Fruit fly (Drosophila melanogaster): ENCODE data around the gene CG7378.

CG7378 gene

DNA sequence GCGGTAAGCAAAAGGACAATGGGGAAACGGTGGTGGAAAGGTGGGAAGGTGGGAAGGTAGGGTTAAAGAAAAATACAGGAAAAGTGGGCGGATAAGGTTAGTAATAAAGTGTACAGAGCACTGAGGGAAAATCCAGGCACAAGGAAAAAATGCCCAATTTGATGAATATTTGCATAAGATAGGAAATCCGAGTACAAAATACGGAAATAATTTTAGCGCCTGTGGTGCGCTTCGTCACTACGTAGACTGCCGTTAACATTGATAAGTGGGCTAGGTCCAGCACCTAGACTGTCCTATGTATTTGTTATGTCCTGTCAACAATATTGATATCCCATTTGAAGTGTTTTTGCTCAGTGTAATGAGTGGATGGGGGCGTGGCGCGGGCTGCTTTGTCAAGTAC is 748 bp downstream of the CG7378 start:
- no peak for TF ChIP-seq noc (tag; optimal IDR thresholded peaks at IDR 0.05)

DNA sequence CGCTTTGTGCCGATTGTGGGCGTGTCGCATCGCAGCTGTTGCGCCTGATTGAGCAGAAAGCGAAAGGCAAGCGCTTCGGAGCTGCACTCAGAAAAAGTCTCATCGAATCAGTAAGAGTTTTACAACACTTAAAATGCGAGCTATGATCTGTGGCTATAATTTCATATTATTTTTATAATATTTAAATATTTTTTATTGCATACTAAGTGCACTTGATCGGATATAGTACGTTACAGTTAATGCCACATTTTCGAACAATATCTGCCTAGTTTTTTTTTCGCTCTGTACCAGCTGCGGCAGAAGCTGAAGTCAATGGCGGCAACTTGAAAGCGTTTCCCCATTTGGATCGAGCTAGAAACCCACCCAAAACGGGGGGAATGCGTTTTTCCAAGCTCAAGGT is 2.6 kb downstream of the CG7378 start:
- TF ChIP-seq noc (tag; optimal IDR thresholded peaks at IDR 0.05) = no peak

DNA sequence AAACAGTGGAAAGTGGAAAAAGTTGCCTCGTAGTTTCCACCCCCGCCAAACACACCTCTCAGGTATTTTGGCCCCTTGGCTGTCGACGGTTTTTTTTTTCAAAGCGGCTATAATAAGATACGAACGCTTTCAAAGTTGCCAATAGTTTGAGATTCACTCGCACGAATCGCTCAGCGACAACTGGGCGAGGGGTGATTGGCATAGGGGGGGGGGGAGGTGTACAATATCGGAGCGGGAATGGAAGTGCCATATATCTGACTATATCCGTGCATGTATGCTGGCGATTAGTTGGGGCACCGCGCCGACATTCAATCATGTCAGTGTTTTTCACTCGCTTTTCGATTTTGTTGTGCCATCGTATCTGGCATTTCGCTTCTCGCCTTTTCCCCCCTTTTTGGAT is 4.9 kb downstream of the CG7378 start:
- no peak for TF ChIP-seq noc (tag; optimal IDR thresholded peaks at IDR 0.05)

DNA sequence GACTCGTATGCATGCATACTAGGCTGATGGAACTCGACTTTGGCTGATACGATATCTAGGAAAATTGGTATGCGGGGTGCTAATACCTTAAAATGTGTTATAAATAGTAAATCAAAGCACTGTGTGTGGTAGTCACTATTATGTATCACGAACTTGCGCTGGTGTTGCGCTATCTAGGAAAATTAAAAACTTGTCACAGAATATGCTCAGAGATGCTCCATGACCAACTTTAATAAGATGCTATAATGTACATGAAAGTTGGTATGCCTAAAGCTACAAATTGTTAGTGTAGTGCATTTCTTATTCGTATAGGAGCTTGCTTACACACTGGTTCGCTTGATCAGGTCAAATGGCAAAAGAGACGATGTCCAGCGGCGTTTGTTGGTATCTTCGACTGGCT is 10.6 kb downstream of the CG7378 start:
- TF ChIP-seq noc (tag; optimal IDR thresholded peaks at IDR 0.05) = no peak

DNA sequence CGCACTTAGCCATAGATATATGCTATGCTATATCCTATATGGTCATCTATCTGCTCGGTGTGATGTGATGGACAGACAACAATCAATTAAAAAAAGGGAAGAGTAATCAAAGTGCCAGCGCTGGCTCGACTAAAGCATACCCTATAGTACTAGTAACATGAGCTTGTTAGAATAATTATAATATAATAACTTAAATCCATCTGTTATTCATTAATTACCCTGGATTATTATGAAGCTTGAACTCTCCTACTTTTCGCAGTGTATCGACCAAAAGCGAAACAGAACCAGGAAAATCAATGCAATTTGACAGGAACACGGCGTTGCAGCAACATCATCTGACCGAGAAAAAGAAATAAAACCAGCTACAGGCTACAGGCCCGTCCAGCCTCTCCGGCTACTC is 13.1 kb downstream of the CG7378 start:
- no peak for TF ChIP-seq noc (tag; optimal IDR thresholded peaks at IDR 0.05)

DNA sequence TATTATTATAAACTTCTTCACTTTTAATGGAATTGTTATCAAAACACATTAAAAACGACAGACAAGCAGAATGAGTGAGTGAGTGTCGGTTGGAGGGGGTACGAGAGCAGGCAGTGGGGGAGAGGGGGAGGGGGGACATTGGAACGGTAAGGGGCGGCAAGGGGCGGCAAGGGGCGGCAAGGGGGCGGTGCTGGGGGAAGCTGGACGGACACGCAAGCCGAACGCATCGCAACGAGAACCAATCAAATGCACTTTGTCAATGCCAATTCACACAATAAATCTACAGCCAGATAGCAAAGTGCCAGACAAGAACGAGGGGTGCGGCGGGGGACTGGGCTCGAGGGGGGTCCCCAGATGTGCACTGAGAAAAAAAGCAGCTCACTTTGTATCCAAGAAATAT is 13.6 kb downstream of the CG7378 start:
- TF ChIP-seq noc (tag; optimal IDR thresholded peaks at IDR 0.05) = no peak

DNA sequence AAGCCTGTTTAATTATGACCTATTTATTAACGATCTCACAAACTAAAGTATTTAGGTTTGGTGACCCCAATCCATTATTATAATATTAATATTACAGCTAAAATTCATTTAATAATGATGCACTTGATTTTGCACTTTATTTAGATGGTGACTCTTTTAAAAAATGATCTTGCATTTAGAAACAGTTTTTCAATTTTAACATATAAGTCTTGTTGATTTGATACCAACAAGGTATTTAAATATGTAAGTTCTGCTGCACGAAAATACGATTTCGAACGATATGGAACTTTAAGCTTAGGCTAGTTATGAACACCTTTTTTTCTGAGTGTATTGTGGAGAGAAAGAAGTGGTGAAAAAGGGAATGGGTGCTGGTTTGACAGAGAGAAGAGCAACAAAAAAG is 14.0 kb downstream of the CG7378 start:
- TF ChIP-seq noc (tag; optimal IDR thresholded peaks at IDR 0.05) = no peak

DNA sequence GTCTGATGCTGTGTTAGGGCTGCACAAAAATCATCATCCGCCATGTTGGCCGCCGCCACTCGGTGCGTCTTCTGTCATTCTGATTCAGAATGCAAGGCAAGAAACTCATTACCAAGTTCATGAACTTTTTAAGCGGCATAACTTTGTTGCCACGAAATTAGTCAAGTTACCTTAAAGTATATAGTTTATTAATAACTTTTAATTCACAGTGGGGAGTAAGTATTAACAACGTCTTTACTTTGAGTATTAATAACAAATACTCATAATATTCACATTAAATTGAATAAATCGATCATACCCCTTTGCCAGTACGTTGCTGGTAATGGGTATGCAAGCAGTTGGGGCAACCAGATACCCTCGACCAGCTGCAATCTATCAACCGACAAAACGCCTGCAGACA is 17.4 kb downstream of the CG7378 start:
- no peak for TF ChIP-seq noc (tag; optimal IDR thresholded peaks at IDR 0.05)

DNA sequence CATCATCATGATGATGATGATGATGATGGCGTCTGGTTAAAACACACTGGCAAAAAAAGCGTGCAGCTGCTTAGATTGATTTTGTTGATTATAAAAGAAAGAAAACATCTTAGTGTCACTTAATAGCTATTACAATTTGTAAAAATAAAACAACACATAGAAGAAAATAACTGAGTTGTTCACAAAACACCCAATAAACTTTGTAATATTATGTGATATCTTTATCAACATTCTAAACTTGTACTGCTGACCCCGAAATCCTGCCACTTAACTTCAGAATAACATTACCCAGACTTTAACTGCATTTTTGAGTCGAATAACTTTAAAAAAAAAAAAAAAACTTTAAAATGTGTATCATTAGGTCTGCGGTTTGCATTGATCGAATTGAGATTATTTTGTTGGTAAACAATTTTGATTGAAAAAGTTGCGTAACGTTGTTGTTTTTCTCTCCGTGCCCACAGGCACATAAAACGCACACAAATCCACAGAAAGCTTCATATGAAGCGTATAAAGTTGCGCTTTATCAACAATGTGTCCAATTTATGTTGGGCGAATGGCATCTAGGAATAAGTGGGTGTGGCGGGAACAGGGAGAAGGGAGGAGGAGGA is 19.3 kb downstream of the CG7378 start:
- no peak for TF ChIP-seq noc (tag; optimal IDR thresholded peaks at IDR 0.05)

DNA sequence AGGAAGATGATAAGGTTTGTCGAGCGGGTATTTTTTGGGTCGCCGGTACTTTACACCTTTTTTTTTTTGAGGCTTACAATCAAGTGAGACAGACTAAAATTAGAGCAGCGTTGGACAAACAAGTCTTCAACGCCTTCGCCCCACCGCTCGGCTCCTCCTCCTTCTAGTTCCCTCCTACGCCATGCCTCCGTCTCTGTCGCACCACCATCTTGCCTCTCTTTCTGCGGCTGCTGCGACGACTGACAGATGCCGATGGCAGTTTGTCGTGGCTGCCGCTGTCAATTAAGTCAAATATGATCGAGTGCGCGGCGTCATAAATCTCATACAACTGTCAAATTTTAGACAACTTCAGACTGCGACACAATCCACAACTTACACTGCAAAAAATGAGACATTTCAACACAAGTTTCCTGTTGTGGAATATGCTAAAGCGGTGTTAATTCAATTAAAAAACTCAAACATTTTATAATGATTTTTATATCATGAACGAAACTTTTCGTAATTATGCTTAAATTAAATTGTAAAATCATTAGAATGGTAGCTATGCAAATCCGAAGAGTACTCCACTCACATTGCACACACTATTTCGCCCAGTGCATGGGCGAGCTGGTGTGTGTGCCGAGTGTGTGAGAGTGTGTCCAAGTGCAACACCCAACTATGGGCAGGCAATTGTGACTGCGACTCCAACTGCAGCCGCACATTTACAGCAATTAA is 20.6 kb downstream of the CG7378 start:
- no peak for TF ChIP-seq noc (tag; optimal IDR thresholded peaks at IDR 0.05)

DNA sequence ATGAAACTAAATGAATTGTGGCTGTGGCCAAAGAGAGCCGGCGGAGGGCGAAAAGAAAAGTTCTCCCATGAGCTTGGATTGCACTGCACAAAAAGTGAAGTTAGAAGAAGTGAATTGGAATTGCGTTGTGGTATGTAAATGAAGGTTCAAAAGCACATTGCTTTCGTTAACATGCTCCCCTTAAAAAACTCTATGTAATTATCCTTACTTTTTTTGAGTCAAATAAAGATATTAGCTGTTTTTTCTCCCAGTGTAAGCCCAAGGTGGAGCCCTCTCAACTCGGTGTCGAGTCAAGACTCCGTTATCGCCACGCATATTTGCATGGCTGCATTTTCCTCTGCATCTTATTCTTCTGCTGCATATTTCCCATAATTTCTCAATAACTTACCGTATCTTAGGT is 23.3 kb downstream of the CG7378 start:
- no peak for TF ChIP-seq noc (tag; optimal IDR thresholded peaks at IDR 0.05)

DNA sequence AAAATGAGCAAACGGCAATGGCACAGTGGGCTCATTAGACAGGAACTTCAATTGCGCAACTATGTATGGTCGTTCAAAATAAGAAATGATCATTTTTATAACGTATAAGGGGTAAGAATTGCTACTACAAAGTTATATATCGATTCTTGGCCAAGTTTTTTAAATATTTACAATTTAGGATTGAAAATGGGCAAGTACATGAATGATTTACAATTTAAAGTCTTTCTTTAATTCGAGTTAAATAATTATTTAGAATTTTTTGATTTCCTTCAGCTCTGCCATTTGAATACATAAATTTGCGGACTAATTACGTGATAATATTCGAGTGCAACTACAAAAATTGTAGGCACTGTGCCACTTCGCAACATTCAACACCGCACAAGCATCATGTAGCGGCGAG is 24.5 kb downstream of the CG7378 start:
- TF ChIP-seq noc (tag; optimal IDR thresholded peaks at IDR 0.05) = no peak

DNA sequence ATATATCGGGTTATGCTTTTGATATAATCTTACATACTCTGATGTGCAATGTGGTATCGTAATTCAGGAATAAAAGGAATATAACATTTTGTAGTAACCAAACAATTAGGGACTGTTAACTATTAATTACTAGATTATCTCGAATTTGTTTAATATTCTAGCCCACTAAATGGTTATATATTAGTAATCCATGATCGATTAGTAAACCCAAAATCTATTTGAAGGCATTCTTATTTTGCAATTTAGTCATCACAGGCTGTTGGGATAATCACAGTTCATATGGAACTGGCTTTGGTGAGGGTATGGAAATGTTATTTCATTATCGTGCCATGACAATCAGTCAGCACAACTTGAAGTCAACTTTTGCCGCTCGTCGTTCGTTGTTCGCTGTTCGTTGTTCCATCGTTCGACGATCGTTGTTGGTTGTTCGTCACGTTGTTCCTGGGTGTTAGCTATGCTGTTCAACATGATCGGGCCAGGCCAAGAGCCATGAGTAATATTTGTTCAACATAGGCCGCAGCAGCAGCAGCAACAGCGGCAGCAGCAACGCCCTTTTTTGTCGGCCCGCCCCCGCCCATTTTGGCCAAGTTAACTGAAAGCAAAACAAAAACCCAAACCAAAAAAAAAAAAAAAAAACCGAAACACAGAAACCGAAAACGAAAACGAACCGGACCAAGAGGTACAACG is 25.6 kb downstream of the CG7378 start:
- TF ChIP-seq noc (tag; optimal IDR thresholded peaks at IDR 0.05) = no peak

DNA sequence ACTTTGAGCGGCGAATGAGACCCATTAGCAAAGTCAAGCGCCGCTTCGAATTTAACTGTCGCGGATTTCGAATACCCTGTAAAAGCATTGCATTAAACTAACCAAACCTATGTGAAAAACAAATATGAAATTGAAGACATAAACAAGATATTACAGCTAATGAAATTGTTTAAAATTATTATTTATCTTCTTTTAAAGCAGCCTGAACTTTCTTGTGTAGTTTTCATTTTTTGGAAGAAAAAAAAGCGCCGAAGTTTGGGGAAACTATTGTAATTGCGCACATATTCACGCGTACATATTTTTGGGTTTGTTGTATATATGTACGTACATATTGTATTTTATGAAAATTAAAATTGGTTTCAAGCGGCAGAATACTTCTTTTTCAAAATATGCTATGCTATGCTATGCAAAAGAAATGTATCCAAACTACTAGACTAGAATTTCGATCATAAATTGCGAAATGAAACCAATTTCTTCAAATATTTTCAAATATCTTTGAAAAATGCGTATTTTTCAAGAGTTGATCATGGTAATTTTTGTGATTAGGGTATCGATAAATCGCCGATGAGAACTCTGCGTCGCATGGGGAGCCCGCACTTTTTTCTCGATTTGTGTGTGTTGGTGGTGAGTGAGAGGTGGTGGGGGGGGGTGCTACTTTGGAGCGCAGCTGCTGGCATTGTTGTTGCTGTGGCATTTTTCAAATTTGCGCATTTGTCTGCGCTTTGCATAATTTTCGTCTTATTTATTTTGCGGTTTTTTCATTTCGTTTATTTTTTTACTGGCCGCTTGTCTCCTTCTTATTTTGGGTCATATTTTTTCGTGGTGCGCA is 26.4 kb downstream of the CG7378 start:
- TF ChIP-seq noc (tag; optimal IDR thresholded peaks at IDR 0.05) = no peak

DNA sequence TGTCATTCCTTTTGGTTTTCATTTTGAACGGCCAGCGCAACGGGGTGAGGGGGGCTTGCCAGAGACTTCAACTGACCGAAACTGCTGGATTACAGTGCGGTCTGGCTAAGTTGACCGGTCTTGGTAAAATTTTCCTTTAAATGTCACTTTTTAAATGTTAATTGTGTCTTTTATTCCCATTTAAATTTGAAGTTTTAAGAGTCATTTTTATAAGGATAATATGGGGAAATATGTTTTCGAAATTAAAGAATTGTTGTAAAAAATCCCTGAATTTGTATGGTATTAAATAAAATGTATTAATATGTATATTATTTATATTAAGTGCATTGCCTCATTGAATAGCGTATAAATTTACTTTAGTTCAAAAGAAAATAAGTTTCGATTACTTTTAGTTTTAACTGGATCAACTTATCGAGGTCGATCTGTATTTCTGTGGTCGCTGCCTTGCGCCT is 28.4 kb downstream of the CG7378 start:
- TF ChIP-seq noc (tag; optimal IDR thresholded peaks at IDR 0.05) = no peak

DNA sequence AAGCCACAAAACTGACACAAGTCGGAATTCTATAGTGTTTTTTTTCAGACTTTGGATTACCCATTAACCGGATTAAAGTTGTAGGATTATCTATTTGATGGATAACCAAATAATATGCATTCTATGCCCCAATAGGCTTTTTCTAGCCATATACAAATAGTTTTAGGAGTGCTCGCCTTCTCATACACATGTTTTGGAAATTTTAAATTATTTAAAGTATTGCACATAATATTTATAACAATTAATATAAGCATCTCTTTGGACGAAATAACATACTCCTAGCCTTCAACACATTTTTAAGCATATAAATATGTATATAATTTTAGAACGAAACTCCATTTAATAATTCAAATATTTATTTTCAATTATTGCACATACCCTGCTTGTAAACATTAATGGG is 29.2 kb downstream of the CG7378 start:
- no peak for TF ChIP-seq noc (tag; optimal IDR thresholded peaks at IDR 0.05)
